Worm (Caenorhabditis elegans) whole organism, L3 larva: ENCODE results near the gene fbxa-108.

Experiments
- R02D3.7 ChIP-seq: fragments of 150-350 bp; optimal IDR thresholded peaks from 2 replicates; lab custom pipeline; 2014; ENCODE audit warnings: missing biosample characterization, missing genetic modification characterization
- ZK546.5 ChIP-seq: sonication (generic microtip); optimal IDR thresholded peaks from 2 replicates; lab custom pipeline; 2017; ENCODE audit warnings: missing biosample characterization, missing genetic modification characterization
- aly-2 ChIP-seq: fragments of 150-350 bp; optimal IDR thresholded peaks from 2 replicates; lab custom pipeline; 2014; ENCODE audit warnings: missing biosample characterization, missing genetic modification characterization
- ama-1 ChIP-seq: fragments of 150-350 bp; optimal IDR thresholded peaks from 2 replicates; lab custom pipeline; 2018
- ceh-16 ChIP-seq: sonication (generic microtip); optimal IDR thresholded peaks from 2 replicates; lab custom pipeline; 2017; ENCODE audit warnings: missing biosample characterization, missing genetic modification characterization
- ceh-28 ChIP-seq: fragments of 150-350 bp; optimal IDR thresholded peaks from 2 replicates; lab custom pipeline; 2014; ENCODE audit warnings: missing biosample characterization, missing genetic modification reagents, missing genetic modification characterization
- ceh-9 ChIP-seq: sonication (generic microtip); optimal IDR thresholded peaks from 2 replicates; lab custom pipeline; 2018; ENCODE audit warnings: missing biosample characterization, missing genetic modification characterization
- egl-27 ChIP-seq: sonication (generic microtip); optimal IDR thresholded peaks from 4 replicates; lab custom pipeline; 2017; ENCODE audit warnings: missing biosample characterization, missing genetic modification reagents, missing genetic modification characterization
- egl-5 ChIP-seq: fragments of 150-350 bp; optimal IDR thresholded peaks from 2 replicates; lab custom pipeline; 2017; ENCODE audit warnings: missing biosample characterization, missing genetic modification reagents, missing genetic modification characterization, inconsistent platforms
- elt-1 ChIP-seq: fragments of 150-350 bp; optimal IDR thresholded peaks from 2 replicates; lab custom pipeline; 2014; ENCODE audit warnings: missing biosample characterization, missing genetic modification characterization
- elt-2 ChIP-seq: sonication (generic microtip); optimal IDR thresholded peaks from 2 replicates; lab custom pipeline; 2016; ENCODE audit warnings: missing genetic modification reagents, mild to moderate bottlenecking, missing genetic modification characterization, missing compliant biosample characterization
- elt-3 ChIP-seq, 3 experiments: fragments of 150-350 bp in 1 of 3; sonication (generic microtip) in 2 of 3; optimal IDR thresholded peaks; 2 replicates in 2 of 3; 4 replicates in 1 of 3; lab custom pipeline; 2014 to 2017; ENCODE audit warnings: missing biosample characterization in 3 of 3, missing genetic modification characterization in 3 of 3
- eor-1 ChIP-seq, 2 experiments: fragments of 150-350 bp; optimal IDR thresholded peaks; 2 replicates each; lab custom pipeline; 2014 to 2018; ENCODE audit warnings: missing biosample characterization in 2 of 2, missing genetic modification characterization in 2 of 2
- fkh-2 ChIP-seq: fragments of 150-350 bp; optimal IDR thresholded peaks from 2 replicates; lab custom pipeline; 2014; ENCODE audit warnings: missing biosample characterization, missing genetic modification reagents, missing genetic modification characterization
- hmg-11 ChIP-seq: sonication (generic microtip); optimal IDR thresholded peaks from 2 replicates; lab custom pipeline; 2016; ENCODE audit warnings: missing genetic modification characterization, missing compliant biosample characterization
- jun-1 ChIP-seq: fragments of 150-350 bp; optimal IDR thresholded peaks from 2 replicates; lab custom pipeline; 2014; ENCODE audit warnings: missing biosample characterization, missing genetic modification reagents, missing genetic modification characterization
- lin-39 ChIP-seq: fragments of 150-350 bp; optimal IDR thresholded peaks from 2 replicates; lab custom pipeline; 2018; ENCODE audit warnings: missing biosample characterization, missing genetic modification reagents, missing genetic modification characterization
- mdl-1 ChIP-seq: fragments of 150-350 bp; optimal IDR thresholded peaks from 2 replicates; lab custom pipeline; 2014; ENCODE audit warnings: missing biosample characterization, missing genetic modification characterization
- mml-1 ChIP-seq: fragments of 150-350 bp; sonication (generic microtip); optimal IDR thresholded peaks from 3 replicates; lab custom pipeline; 2014; ENCODE audit warnings: missing biosample characterization, missing genetic modification characterization
- nfya-1 ChIP-seq: sonication (generic microtip); optimal IDR thresholded peaks from 2 replicates; lab custom pipeline; 2017; ENCODE audit warnings: missing genetic modification characterization, mild to moderate bottlenecking, missing compliant biosample characterization, antibody characterized with exemption, moderate library complexity; ENCODE audit not compliant: insufficient read depth
- nhr-11 ChIP-seq: fragments of 150-350 bp; optimal IDR thresholded peaks from 2 replicates; lab custom pipeline; 2014; ENCODE audit warnings: missing biosample characterization, missing genetic modification characterization
- nhr-12 ChIP-seq: fragments of 150-350 bp; optimal IDR thresholded peaks from 2 replicates; lab custom pipeline; 2014; ENCODE audit warnings: missing biosample characterization, missing genetic modification characterization
- nhr-23 ChIP-seq: fragments of 150-350 bp; optimal IDR thresholded peaks from 2 replicates; lab custom pipeline; 2014; ENCODE audit warnings: missing biosample characterization, missing genetic modification reagents, missing genetic modification characterization
- nhr-237 ChIP-seq: fragments of 150-350 bp; optimal IDR thresholded peaks from 2 replicates; lab custom pipeline; 2014; ENCODE audit warnings: missing biosample characterization, missing genetic modification characterization
- nhr-25 ChIP-seq: sonication (generic microtip); optimal IDR thresholded peaks from 2 replicates; lab custom pipeline; 2017; ENCODE audit warnings: missing biosample characterization, missing genetic modification characterization
- nhr-28 ChIP-seq: fragments of 150-350 bp; optimal IDR thresholded peaks from 2 replicates; lab custom pipeline; 2014; ENCODE audit warnings: missing biosample characterization, missing genetic modification characterization
- nhr-43 ChIP-seq: sonication (generic microtip); optimal IDR thresholded peaks from 2 replicates; lab custom pipeline; 2016; ENCODE audit warnings: mild to moderate bottlenecking, missing genetic modification characterization, missing compliant biosample characterization; ENCODE audit not compliant: poor library complexity, severe bottlenecking
- pha-4 ChIP-seq: fragments of 150-350 bp; optimal IDR thresholded peaks from 2 replicates; lab custom pipeline; 2014; ENCODE audit warnings: missing biosample characterization, missing genetic modification reagents, missing genetic modification characterization
- pqm-1 ChIP-seq: fragments of 150-350 bp; optimal IDR thresholded peaks from 2 replicates; lab custom pipeline; 2017; ENCODE audit warnings: missing biosample characterization, missing genetic modification characterization, inconsistent platforms
- snpc-4 ChIP-seq: fragments of 150-350 bp; optimal IDR thresholded peaks from 2 replicates; lab custom pipeline; 2014; ENCODE audit warnings: missing biosample characterization, missing genetic modification characterization
- tbx-2 ChIP-seq: sonication (generic microtip); optimal IDR thresholded peaks from 2 replicates; lab custom pipeline; 2016; ENCODE audit warnings: mild to moderate bottlenecking, missing genetic modification characterization, missing compliant biosample characterization
- unc-39 ChIP-seq: sonication (generic microtip); optimal IDR thresholded peaks from 4 replicates; lab custom pipeline; 2017; ENCODE audit warnings: missing biosample characterization, missing genetic modification characterization
- zag-1 ChIP-seq: fragments of 150-350 bp; optimal IDR thresholded peaks from 2 replicates; lab custom pipeline; 2014; ENCODE audit warnings: missing biosample characterization, missing genetic modification characterization
- ztf-11 ChIP-seq: fragments of 150-350 bp; optimal IDR thresholded peaks from 2 replicates; lab custom pipeline; 2014; ENCODE audit warnings: missing biosample characterization, missing genetic modification characterization
- ztf-4 ChIP-seq: fragments of 150-350 bp; optimal IDR thresholded peaks from 2 replicates; lab custom pipeline; 2014; ENCODE audit warnings: missing biosample characterization, missing genetic modification characterization

The fbxa-108 gene

ce11 chrV:17659228-17659627 is at the start of gene fbxa-108:
Gene fbxa-108 (minus strand): TSS chrV:17659385.
- no peak for TF ChIP-seq egl-5 (tag; lab: Kevin White, UChicago)
- TF ChIP-seq elt-2 = peak; percentile 100
- peak; percentile 14 for TF ChIP-seq snpc-4 (tag; lab: Kevin White, UChicago)
- TF ChIP-seq fkh-2 (tag; lab: Kevin White, UChicago) = no peak
- peak; percentile 60 for TF ChIP-seq ceh-28 (tag; lab: Kevin White, UChicago)
- peak; percentile 99 for TF ChIP-seq pqm-1
- TF ChIP-seq pha-4 = peak; percentile 71
- no peak for TF ChIP-seq mdl-1 (tag; lab: Kevin White, UChicago)
- TF ChIP-seq jun-1 (tag; lab: Kevin White, UChicago) = peak; percentile 87
- no peak for TF ChIP-seq ceh-9 (tag; lab: Kevin White, UChicago)

- TF ChIP-seq zag-1 (tag; lab: Kevin White, UChicago) (no peak), jun-1 (tag; lab: Kevin White, UChicago) (no peak), elt-1 (tag; lab: Kevin White, UChicago) (no peak), ZK546.5 (tag; lab: Kevin White, UChicago) (no peak), unc-39 (tag; lab: Kevin White, UChicago) (no peak), elt-2 (no peak), nfya-1 (tag; lab: Kevin White, UChicago) (no peak), nhr-12 (tag; lab: Kevin White, UChicago) (no peak), snpc-4 (tag; lab: Kevin White, UChicago) (no peak), egl-5 (tag; lab: Kevin White, UChicago) (no peak), nhr-11 (tag; lab: Kevin White, UChicago) (no peak), eor-1 (tag; optimal IDR thresholded peaks at IDR 0.05; lab: Kevin White, UChicago) (no peak), R02D3.7 (tag; lab: Kevin White, UChicago) (no peak), nhr-237 (tag; lab: Kevin White, UChicago) (no peak), egl-27 (tag; lab: Kevin White, UChicago) (no peak), tbx-2 (no peak), hmg-11 (tag; lab: Kevin White, UChicago) (no peak), ceh-9 (tag; lab: Kevin White, UChicago) (no peak)
These were observed 47.8 kb upstream of the fbxa-108 start, which contains the start of gene srh-31 for ce11 chrV:17707022-17707421. Gene srh-31 (plus strand): TSS chrV:17707322.

- TF ChIP-seq ceh-16 (no peak), mml-1 (tag; lab: Kevin White, UChicago) (no peak), nhr-28 (no peak), lin-39 (no peak), R02D3.7 (tag; lab: Kevin White, UChicago) (no peak), nhr-11 (tag; lab: Kevin White, UChicago) (no peak), ama-1 (lab: Kevin White, UChicago) (no peak), elt-3 (tag; optimal IDR thresholded peaks at IDR 0.05; lab: Kevin White, UChicago) (no peak), elt-1 (tag; lab: Kevin White, UChicago) (no peak), nhr-25 (tag; lab: Kevin White, UChicago) (no peak), ceh-9 (tag; lab: Kevin White, UChicago) (no peak), nhr-23 (tag; lab: Kevin White, UChicago) (no peak), eor-1 (tag; optimal IDR thresholded peaks at IDR 0.05; lab: Kevin White, UChicago) (no peak)
These were observed 47.1 kb upstream of the fbxa-108 start for ce11 chrV:17706217-17706806.

ce11 chrV:17705814-17706213 is 46.6 kb upstream of the fbxa-108 start, which contains the start of gene W06D12.6:
Gene W06D12.6 (plus strand): TSS chrV:17706114.
- TF ChIP-seq R02D3.7 (tag; lab: Kevin White, UChicago) (no peak), nhr-43 (tag; lab: Kevin White, UChicago) (no peak), lin-39 (no peak), ztf-4 (no peak), egl-5 (tag; lab: Kevin White, UChicago) (no peak), elt-3 (tag; optimal IDR thresholded peaks at IDR 0.05; lab: Kevin White, UChicago) (no peak), aly-2 (no peak), ztf-11 (tag; lab: Kevin White, UChicago) (no peak), tbx-2 (no peak)
- TF ChIP-seq, all 47 proteins: peak for 0
